Fruit fly (Drosophila melanogaster) Kc167 (cell line): ENCODE results near the gene CG13407.

ENCODE experiments used
- Myc ChIP-seq: fragments of >200 bp; optimal IDR thresholded peaks from 2 replicates; lab custom pipeline; 2017; ENCODE audit warnings: missing external identifiers
- Sin3A ChIP-seq: fragments of >200 bp; optimal IDR thresholded peaks from 2 replicates; lab custom pipeline; 2018; ENCODE audit warnings: missing external identifiers
- insv ChIP-seq: fragments of >200 bp; optimal IDR thresholded peaks from 3 replicates; lab custom pipeline; 2018; ENCODE audit warnings: missing external identifiers

DNA sequence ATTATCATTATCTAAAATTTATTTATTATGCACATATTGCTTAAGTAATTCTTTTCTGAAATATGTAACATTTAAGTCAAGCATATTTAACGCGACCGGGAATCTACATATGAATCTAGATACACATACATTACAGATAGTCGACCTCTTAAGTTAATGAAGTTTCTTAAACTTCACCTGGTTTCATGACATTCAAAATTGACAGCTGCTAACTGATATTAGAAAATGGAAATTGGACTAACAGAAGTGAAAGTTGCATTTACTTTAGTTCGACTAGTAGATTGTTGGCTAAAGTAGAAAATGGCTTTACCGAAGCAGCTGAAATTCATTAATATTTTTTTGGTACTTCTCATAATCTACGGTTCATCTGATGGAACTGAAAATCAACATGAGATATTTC lies 9.9 kb downstream of the CG13407 start, which contains the start of gene Ir94a:
- TF ChIP-seq insv (no peak), Myc (lab: Kevin White, UChicago) (no peak), Sin3A (lab: Kevin White, UChicago) (no peak)
